Fruit fly (Drosophila melanogaster): Measurements from ENCODE around the gene CG17325.

DNA sequence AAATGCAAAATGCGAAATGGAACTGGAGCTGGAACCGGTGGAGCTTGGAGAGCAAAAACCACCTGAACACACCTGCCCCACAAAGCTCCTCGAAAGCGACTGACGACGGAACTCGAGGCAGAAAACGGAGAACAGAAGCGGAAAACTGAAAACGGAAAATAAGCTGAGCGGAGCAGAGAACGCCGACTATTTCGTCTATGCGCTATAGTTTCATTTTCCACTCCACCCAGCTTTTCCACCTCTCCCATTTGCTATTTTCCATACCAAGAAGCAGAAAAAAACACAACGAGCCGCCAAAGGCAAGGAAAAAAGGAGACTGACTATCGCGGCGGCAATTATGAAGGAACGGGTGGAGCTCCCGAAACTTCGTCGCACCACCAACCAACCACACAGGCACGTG, 19.6 kb upstream of the CG17325 start, which contains the start of gene ham:
- TF ChIP-seq CrebA (GFP tag; optimal IDR thresholded peaks at IDR 0.05; ENCODE audit: borderline replicate concordance) (no peak), Mio (GFP tag; optimal IDR thresholded peaks at IDR 0.05) (no peak), Rel (GFP tag; optimal IDR thresholded peaks at IDR 0.05) (no peak), Rel (tag; optimal IDR thresholded peaks at IDR 0.05) (no peak), Hr78 (GFP tag; optimal IDR thresholded peaks at IDR 0.05) (no peak), OdsH (GFP tag; optimal IDR thresholded peaks at IDR 0.05) (no peak), N (GFP tag; optimal IDR thresholded peaks at IDR 0.05) (no peak), dmrt93B (GFP tag; optimal IDR thresholded peaks at IDR 0.05) (no peak), Myc (optimal IDR thresholded peaks at IDR 0.05) (no peak)

Data from whole organism, wandering third instar larva.